Worm (Caenorhabditis elegans): ENCODE measurements around the gene bre-2.

ce11 chrIII:13119520-13119919 lies 19.9 kb downstream of the bre-2 start, which contains the start of gene zig-8:
- no peak for TF ChIP-seq elt-3 (tag; optimal IDR thresholded peaks at IDR 0.05)
- TF ChIP-seq sma-3 (GFP tag; optimal IDR thresholded peaks at IDR 0.05) = no peak
- TF ChIP-seq nhr-77 (tag; optimal IDR thresholded peaks at IDR 0.05) = no peak
- no peak for TF ChIP-seq skn-1 (tag; optimal IDR thresholded peaks at IDR 0.05)
- TF ChIP-seq lsy-2 (tag; optimal IDR thresholded peaks at IDR 0.05) = no peak
- no peak for TF ChIP-seq elt-1 (tag; optimal IDR thresholded peaks at IDR 0.05)
- no peak for TF ChIP-seq nhr-237 (tag; optimal IDR thresholded peaks at IDR 0.05)
- TF ChIP-seq unc-39 (tag; optimal IDR thresholded peaks at IDR 0.05) = no peak
- TF ChIP-seq zag-1 (tag; optimal IDR thresholded peaks at IDR 0.05) = no peak
- TF ChIP-seq snpc-4 (tag; optimal IDR thresholded peaks at IDR 0.05) = no peak
- TF ChIP-seq ZK546.5 (tag; optimal IDR thresholded peaks at IDR 0.05) = no peak
- TF ChIP-seq mab-5 (tag; optimal IDR thresholded peaks at IDR 0.05) = no peak
- no peak for TF ChIP-seq lin-39 (tag; optimal IDR thresholded peaks at IDR 0.05)
- peak; percentile 10 for TF ChIP-seq sem-4 (tag; optimal IDR thresholded peaks at IDR 0.05)

All from whole organism, L2 larva.